Worm (Caenorhabditis elegans): ENCODE measurements around the gene srpa-68.

DNA sequence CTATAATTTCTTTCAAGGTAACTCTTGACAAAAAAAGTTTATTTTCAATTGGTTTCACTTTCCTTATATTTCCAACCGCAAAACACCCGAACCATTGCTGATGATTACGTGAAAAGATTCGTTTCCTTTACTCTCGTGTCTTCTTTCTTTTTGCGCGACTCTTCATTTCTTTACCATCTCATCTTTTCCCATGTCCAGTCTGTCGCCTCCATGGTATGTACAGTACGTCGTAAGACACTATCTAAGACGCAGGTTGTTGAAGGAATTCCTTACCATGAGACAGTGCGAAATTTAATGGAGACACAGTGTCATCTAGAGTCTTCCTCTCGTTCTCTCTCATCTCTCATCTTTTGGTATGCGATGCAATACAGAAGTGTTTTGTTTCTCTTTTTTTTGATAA is 8.7 kb upstream of the srpa-68 start:
- TF ChIP-seq attf-3 (GFP tag; conservative IDR thresholded peaks at IDR 0.05) (no peak), mxl-1 (tag; optimal IDR thresholded peaks at IDR 0.05) (no peak), unc-62 (GFP tag; optimal IDR thresholded peaks at IDR 0.05) (peak; percentile 46), ets-4 (GFP tag; optimal IDR thresholded peaks at IDR 0.05) (no peak), ekl-4 (GFP tag; IDR thresholded peaks at IDR 0.05) (no peak), attf-6 (GFP tag; IDR thresholded peaks at IDR 0.05) (no peak), let-607 (tag; optimal IDR thresholded peaks at IDR 0.05) (peak in 1 of 2 experiments; percentile 14), madf-6 (GFP tag; IDR thresholded peaks at IDR 0.05) (no peak), ztf-3 (GFP tag; optimal IDR thresholded peaks at IDR 0.05) (no peak), Y95B8A.8 (GFP tag; IDR thresholded peaks at IDR 0.05) (no peak), nhr-80 (tag; optimal IDR thresholded peaks at IDR 0.05) (peak; percentile 59), Y67H2A.10 (GFP tag; conservative IDR thresholded peaks at IDR 0.05) (no peak), ztf-18 (tag; optimal IDR thresholded peaks at IDR 0.05) (peak; percentile 9)

Data from whole organism, young adult.